Fruit fly (Drosophila melanogaster): ENCODE data around the gene GIIIspla2.

dm6 chrX:8143537-8143936, 13.9 kb upstream of the GIIIspla2 start, which contains the start of gene CG17982:
- no peak for TF ChIP-seq pan (optimal IDR thresholded peaks at IDR 0.05)
- no peak for TF ChIP-seq EcR (GFP tag; optimal IDR thresholded peaks at IDR 0.05)
- no peak for TF ChIP-seq CG8478 (optimal IDR thresholded peaks at IDR 0.05)
- no peak for TF ChIP-seq psq (optimal IDR thresholded peaks at IDR 0.05)
- no peak for TF ChIP-seq usp (GFP tag; optimal IDR thresholded peaks at IDR 0.05)
- TF ChIP-seq Dll (optimal IDR thresholded peaks at IDR 0.05), result no peak
